Worm (Caenorhabditis elegans): ENCODE measurements around the gene R04B5.1.

ce11 chrV:10037040-10037439, 41.1 kb downstream of the R04B5.1 start, which contains the start of gene F57A8.1:
- TF ChIP-seq aly-2 (tag; optimal IDR thresholded peaks at IDR 0.05) = no peak
- no peak for TF ChIP-seq zip-11 (GFP tag; IDR thresholded peaks at IDR 0.05)
- no peak for TF ChIP-seq cey-2 (tag; optimal IDR thresholded peaks at IDR 0.05; ENCODE audit: borderline replicate concordance, insufficient read depth)
- no peak for TF ChIP-seq ama-1 (optimal IDR thresholded peaks at IDR 0.05)
- TF ChIP-seq hlh-30 (tag; optimal IDR thresholded peaks at IDR 0.05; ENCODE audit: insufficient read depth) = no peak
- no peak for TF ChIP-seq nhr-76 (tag; optimal IDR thresholded peaks at IDR 0.05)
- no peak for TF ChIP-seq nhr-28 (tag; optimal IDR thresholded peaks at IDR 0.05)
- no peak for TF ChIP-seq ceh-82 (tag; optimal IDR thresholded peaks at IDR 0.05)
- TF ChIP-seq unc-39 (tag; optimal IDR thresholded peaks at IDR 0.05) = no peak
- no peak for TF ChIP-seq pha-4 (GFP tag; IDR thresholded peaks at IDR 0.05)
- no peak for TF ChIP-seq pha-4 (tag; optimal IDR thresholded peaks at IDR 0.05)
- no peak for TF ChIP-seq fos-1 (tag; optimal IDR thresholded peaks at IDR 0.05)
- TF ChIP-seq ceh-28 (tag; optimal IDR thresholded peaks at IDR 0.05) = no peak
- no peak for TF ChIP-seq unc-130 (GFP tag; optimal IDR thresholded peaks at IDR 0.05)
- no peak for TF ChIP-seq unc-62 (GFP tag; optimal IDR thresholded peaks at IDR 0.05 in 1 of 2)
- no peak for TF ChIP-seq unc-62 (tag; optimal IDR thresholded peaks at IDR 0.05)

Measured in whole organism, L4 larva.